Worm (Caenorhabditis elegans): ENCODE measurements around the gene C07D10.6.

Gene C07D10.6

ce11 chrII:7348063-7348462 lies 31.1 kb upstream of the C07D10.6 start:
- TF ChIP-seq mec-3 (tag; optimal IDR thresholded peaks at IDR 0.05; ENCODE audit: borderline replicate concordance), result no peak
- TF ChIP-seq ceh-2 (tag; optimal IDR thresholded peaks at IDR 0.05), result no peak
- TF ChIP-seq K09A11.1 (tag; optimal IDR thresholded peaks at IDR 0.05; ENCODE audit: insufficient read depth), result no peak
- no peak for TF ChIP-seq ceh-48 (tag; optimal IDR thresholded peaks at IDR 0.05)
- no peak for TF ChIP-seq gmeb-2 (tag; optimal IDR thresholded peaks at IDR 0.05)
- no peak for TF ChIP-seq eyg-1 (tag; optimal IDR thresholded peaks at IDR 0.05)
- TF ChIP-seq sdc-2 (tag; optimal IDR thresholded peaks at IDR 0.05), result no peak
- no peak for TF ChIP-seq fkh-6 (tag; optimal IDR thresholded peaks at IDR 0.05)
- TF ChIP-seq ztf-16 (tag; optimal IDR thresholded peaks at IDR 0.05), result no peak
- no peak for TF ChIP-seq ceh-30 (tag; optimal IDR thresholded peaks at IDR 0.05)
- no peak for TF ChIP-seq hlh-6 (tag; optimal IDR thresholded peaks at IDR 0.05)
- no peak for TF ChIP-seq ceh-22 (tag; optimal IDR thresholded peaks at IDR 0.05)
- no peak for TF ChIP-seq T23F11.4 (GFP tag; optimal IDR thresholded peaks at IDR 0.05)
- no peak for TF ChIP-seq dve-1 (tag; optimal IDR thresholded peaks at IDR 0.05)

- no peak for TF ChIP-seq ama-1 (optimal IDR thresholded peaks at IDR 0.05)
- TF ChIP-seq elt-2 (tag; optimal IDR thresholded peaks at IDR 0.05), result peak; percentile 1
These were observed 26.6 kb upstream of the C07D10.6 start, which contains the start of gene hsp-4 for ce11 chrII:7352507-7352906. TSS of gene hsp-4 (minus strand) at chrII:7352645.

ce11 chrII:7353027-7353426 lies 26.1 kb upstream of the C07D10.6 start:
- no peak for TF ChIP-seq hlh-8 (tag; optimal IDR thresholded peaks at IDR 0.05)

- TF ChIP-seq mec-3 (tag; optimal IDR thresholded peaks at IDR 0.05; ENCODE audit: borderline replicate concordance) (no peak), che-1 (tag; optimal IDR thresholded peaks at IDR 0.05) (no peak), ceh-45 (GFP tag; IDR thresholded peaks at IDR 0.05) (no peak), hlh-30 (tag; optimal IDR thresholded peaks at IDR 0.05; ENCODE audit: insufficient read depth) (no peak), ttx-3 (tag; optimal IDR thresholded peaks at IDR 0.05) (no peak), ceh-6 (GFP tag; optimal IDR thresholded peaks at IDR 0.05) (no peak), hlh-15 (tag; optimal IDR thresholded peaks at IDR 0.05) (no peak), gmeb-2 (tag; optimal IDR thresholded peaks at IDR 0.05) (no peak), fkh-6 (tag; optimal IDR thresholded peaks at IDR 0.05) (no peak), ceh-31 (tag; optimal IDR thresholded peaks at IDR 0.05) (no peak), ceh-24 (tag; optimal IDR thresholded peaks at IDR 0.05) (no peak), ceh-2 (tag; optimal IDR thresholded peaks at IDR 0.05) (no peak)
These were observed 22.8 kb upstream of the C07D10.6 start, which contains the start of gene haf-2 for ce11 chrII:7356326-7356725. TSS of gene haf-2 (minus strand) at chrII:7356426.

ce11 chrII:7356773-7357172 lies 22.3 kb upstream of the C07D10.6 start:
- TF ChIP-seq ceh-18 (tag; optimal IDR thresholded peaks at IDR 0.05) (no peak), lim-6 (tag; optimal IDR thresholded peaks at IDR 0.05) (no peak), pat-9 (tag; optimal IDR thresholded peaks at IDR 0.05) (no peak), tbx-2 (tag; optimal IDR thresholded peaks at IDR 0.05) (no peak), K09A11.1 (tag; optimal IDR thresholded peaks at IDR 0.05; ENCODE audit: insufficient read depth) (no peak), unc-42 (tag; optimal IDR thresholded peaks at IDR 0.05) (no peak), fkh-10 (GFP tag; optimal IDR thresholded peaks at IDR 0.05) (no peak), dmd-4 (tag; optimal IDR thresholded peaks at IDR 0.05; ENCODE audit: borderline replicate concordance) (no peak), ahr-1 (tag; optimal IDR thresholded peaks at IDR 0.05) (no peak)

ce11 chrII:7357176-7357575 lies 21.9 kb upstream of the C07D10.6 start:
- TF ChIP-seq ceh-34 (tag; optimal IDR thresholded peaks at IDR 0.05) (no peak), sdc-2 (tag; optimal IDR thresholded peaks at IDR 0.05) (no peak), unc-86 (tag; optimal IDR thresholded peaks at IDR 0.05) (no peak), ceh-31 (tag; optimal IDR thresholded peaks at IDR 0.05) (no peak), unc-42 (tag; optimal IDR thresholded peaks at IDR 0.05) (no peak), fkh-6 (tag; optimal IDR thresholded peaks at IDR 0.05) (no peak), F13H6.1 (tag; optimal IDR thresholded peaks at IDR 0.05) (no peak), dmd-4 (tag; optimal IDR thresholded peaks at IDR 0.05; ENCODE audit: borderline replicate concordance) (no peak), ceh-24 (tag; optimal IDR thresholded peaks at IDR 0.05) (no peak), sox-2 (GFP tag; IDR thresholded peaks at IDR 0.05) (no peak), ceh-45 (GFP tag; IDR thresholded peaks at IDR 0.05) (no peak), rnt-1 (tag; optimal IDR thresholded peaks at IDR 0.05) (no peak), tbx-7 (tag; optimal IDR thresholded peaks at IDR 0.05) (no peak), pros-1 (tag; optimal IDR thresholded peaks at IDR 0.05) (no peak), fkh-10 (GFP tag; optimal IDR thresholded peaks at IDR 0.05) (no peak)
